Worm (Caenorhabditis elegans) whole organism, L2 larva: ENCODE results near the gene ttr-9.

ENCODE experiments used
- C34F6.9 ChIP-seq: fragments of 150-350 bp; optimal IDR thresholded peaks from 2 replicates; lab custom pipeline; 2014; ENCODE audit warnings: missing biosample characterization, missing genetic modification characterization
- F13H6.1 ChIP-seq: sonication (generic microtip); optimal IDR thresholded peaks from 2 replicates; lab custom pipeline; 2016; ENCODE audit warnings: missing genetic modification characterization, missing compliant biosample characterization
- R02D3.7 ChIP-seq: fragments of 150-350 bp; optimal IDR thresholded peaks from 2 replicates; lab custom pipeline; 2014; ENCODE audit warnings: missing biosample characterization, missing genetic modification characterization
- Y55F3AM.14 ChIP-seq: fragments of 200-800 bp; sonication (Bioruptor generic); optimal IDR thresholded peaks from 2 replicates; lab custom pipeline; 2018; ENCODE audit warnings: mild to moderate bottlenecking, missing genetic modification characterization, missing compliant biosample characterization
- ZK546.5 ChIP-seq: sonication (generic microtip); optimal IDR thresholded peaks from 2 replicates; lab custom pipeline; 2017; ENCODE audit warnings: missing biosample characterization, missing genetic modification characterization
- alr-1 ChIP-seq: fragments of 150-350 bp; optimal IDR thresholded peaks from 2 replicates; lab custom pipeline; 2014; ENCODE audit warnings: missing biosample characterization, missing genetic modification characterization
- aly-2 ChIP-seq: fragments of 150-350 bp; optimal IDR thresholded peaks from 2 replicates; lab custom pipeline; 2014; ENCODE audit warnings: missing biosample characterization, missing genetic modification characterization
- ama-1 ChIP-seq: fragments of 150-350 bp; optimal IDR thresholded peaks from 2 replicates; lab custom pipeline; 2018; ENCODE audit warnings: inconsistent platforms
- blmp-1 ChIP-seq: sonication (generic microtip); optimal IDR thresholded peaks from 2 replicates; lab custom pipeline; 2017; ENCODE audit warnings: missing genetic modification characterization, mild to moderate bottlenecking, missing compliant biosample characterization, antibody characterized with exemption, moderate library complexity; ENCODE audit not compliant: insufficient read depth
- ceh-16 ChIP-seq: fragments of 150-350 bp; optimal IDR thresholded peaks from 2 replicates; lab custom pipeline; 2014; ENCODE audit warnings: missing biosample characterization, missing genetic modification characterization
- ceh-82 ChIP-seq: fragments of 150-350 bp; optimal IDR thresholded peaks from 2 replicates; lab custom pipeline; 2014; ENCODE audit warnings: missing biosample characterization, missing genetic modification characterization
- crh-2 ChIP-seq: sonication (generic microtip); optimal IDR thresholded peaks from 2 replicates; lab custom pipeline; 2017; ENCODE audit warnings: missing biosample characterization, missing genetic modification characterization
- egl-27 ChIP-seq: sonication (generic microtip); optimal IDR thresholded peaks from 3 replicates; lab custom pipeline; 2017; ENCODE audit warnings: missing biosample characterization, missing genetic modification reagents, missing genetic modification characterization
- elt-1 ChIP-seq: fragments of 150-350 bp; optimal IDR thresholded peaks from 2 replicates; lab custom pipeline; 2014; ENCODE audit warnings: missing biosample characterization, missing genetic modification characterization
- elt-3 ChIP-seq: sonication (generic microtip); optimal IDR thresholded peaks from 2 replicates; lab custom pipeline; 2017; ENCODE audit warnings: missing biosample characterization, missing genetic modification characterization
- fos-1 ChIP-seq: fragments of 150-350 bp; optimal IDR thresholded peaks from 2 replicates; lab custom pipeline; 2014; ENCODE audit warnings: missing biosample characterization, missing genetic modification characterization
- gmeb-1 ChIP-seq: fragments of 150-350 bp; optimal IDR thresholded peaks from 2 replicates; lab custom pipeline; 2014; ENCODE audit warnings: missing biosample characterization, missing genetic modification characterization
- lin-11 ChIP-seq: fragments of 150-350 bp; sonication (generic microtip); optimal IDR thresholded peaks from 2 replicates; lab custom pipeline; 2014; ENCODE audit warnings: missing biosample characterization, missing genetic modification characterization, inconsistent platforms, mixed read lengths
- lin-13 ChIP-seq: fragments of 150-350 bp; optimal IDR thresholded peaks from 2 replicates; lab custom pipeline; 2014; ENCODE audit warnings: missing biosample characterization, missing genetic modification reagents, missing genetic modification characterization
- lin-39 ChIP-seq: fragments of 150-350 bp; optimal IDR thresholded peaks from 2 replicates; lab custom pipeline; 2014; ENCODE audit warnings: missing biosample characterization, missing genetic modification reagents, missing genetic modification characterization
- lsy-2 ChIP-seq, 2 experiments: fragments of 150-350 bp in 1 of 2; sonication (generic microtip) in 1 of 2; optimal IDR thresholded peaks; 2 replicates each; lab custom pipeline; 2014 to 2017; ENCODE audit warnings: missing biosample characterization in 2 of 2, missing genetic modification characterization in 2 of 2
- mab-5 ChIP-seq: fragments of 150-350 bp; optimal IDR thresholded peaks from 2 replicates; lab custom pipeline; 2014; ENCODE audit warnings: missing biosample characterization, missing genetic modification characterization
- mbf-1 ChIP-seq: sonication (generic microtip); optimal IDR thresholded peaks from 2 replicates; lab custom pipeline; 2017; ENCODE audit warnings: missing biosample characterization, missing genetic modification characterization
- mdl-1 ChIP-seq, 2 experiments: fragments of 150-350 bp in 1 of 2; sonication (generic microtip) in 1 of 2; optimal IDR thresholded peaks; 2 replicates each; lab custom pipeline; 2017; ENCODE audit warnings: missing biosample characterization in 2 of 2, missing genetic modification characterization in 2 of 2
- nhr-10 ChIP-seq: sonication (generic microtip); optimal IDR thresholded peaks from 2 replicates; lab custom pipeline; 2017; ENCODE audit warnings: missing biosample characterization, missing genetic modification characterization
- nhr-11 ChIP-seq: fragments of 150-350 bp; optimal IDR thresholded peaks from 2 replicates; lab custom pipeline; 2014; ENCODE audit warnings: missing biosample characterization, missing genetic modification characterization
- nhr-12 ChIP-seq: fragments of 150-350 bp; optimal IDR thresholded peaks from 2 replicates; lab custom pipeline; 2014; ENCODE audit warnings: missing biosample characterization, missing genetic modification characterization
- nhr-129 ChIP-seq: fragments of 150-350 bp; optimal IDR thresholded peaks from 2 replicates; lab custom pipeline; 2014; ENCODE audit warnings: missing biosample characterization, missing genetic modification characterization
- nhr-21 ChIP-seq: fragments of 150-350 bp; optimal IDR thresholded peaks from 2 replicates; lab custom pipeline; 2014; ENCODE audit warnings: missing biosample characterization, missing genetic modification characterization
- nhr-23 ChIP-seq: fragments of 150-350 bp; optimal IDR thresholded peaks from 2 replicates; lab custom pipeline; 2014; ENCODE audit warnings: missing biosample characterization, missing genetic modification reagents, missing genetic modification characterization
- nhr-25 ChIP-seq: fragments of 150-350 bp; sonication (generic microtip); optimal IDR thresholded peaks from 3 replicates; lab custom pipeline; 2014; ENCODE audit warnings: missing biosample characterization, missing genetic modification characterization
- nhr-6 ChIP-seq: fragments of 150-350 bp; optimal IDR thresholded peaks from 2 replicates; lab custom pipeline; 2014; ENCODE audit warnings: missing biosample characterization, missing genetic modification characterization
- nhr-77 ChIP-seq: fragments of 150-350 bp; optimal IDR thresholded peaks from 2 replicates; lab custom pipeline; 2014; ENCODE audit warnings: missing biosample characterization, missing genetic modification characterization
- peb-1 ChIP-seq: fragments of 150-350 bp; optimal IDR thresholded peaks from 2 replicates; lab custom pipeline; 2014; ENCODE audit warnings: missing biosample characterization, missing genetic modification characterization
- sem-4 ChIP-seq: fragments of 150-350 bp; optimal IDR thresholded peaks from 2 replicates; lab custom pipeline; 2014; ENCODE audit warnings: missing biosample characterization, missing genetic modification reagents, missing genetic modification characterization
- skn-1 ChIP-seq: sonication (generic microtip); optimal IDR thresholded peaks from 2 replicates; lab custom pipeline; 2017; ENCODE audit warnings: missing biosample characterization, missing genetic modification characterization
- sma-3 ChIP-seq: sonication (generic microtip); optimal IDR thresholded peaks from 2 replicates; lab custom pipeline; 2016; ENCODE audit warnings: missing genetic modification reagents, missing genetic modification characterization, missing compliant biosample characterization
- sma-9 ChIP-seq, 2 experiments: fragments of 150-350 bp in 1 of 2; sonication (generic microtip) in 1 of 2; optimal IDR thresholded peaks; 2 replicates each; lab custom pipeline; 2014 to 2016; ENCODE audit warnings: missing genetic modification characterization in 2 of 2, mild to moderate bottlenecking in 1 of 2, missing biosample characterization in 1 of 2, missing compliant biosample characterization in 1 of 2, missing genetic modification reagents in 1 of 2, moderate library complexity in 1 of 2
- snpc-4 ChIP-seq: fragments of 150-350 bp; optimal IDR thresholded peaks from 2 replicates; lab custom pipeline; 2014; ENCODE audit warnings: missing biosample characterization, missing genetic modification characterization
- unc-55 ChIP-seq: fragments of 150-350 bp; sonication (generic microtip); optimal IDR thresholded peaks from 3 replicates; lab custom pipeline; 2014; ENCODE audit warnings: missing biosample characterization, missing genetic modification reagents, missing genetic modification characterization
- unc-62 ChIP-seq: fragments of 150-350 bp; optimal IDR thresholded peaks from 2 replicates; lab custom pipeline; 2014; ENCODE audit warnings: missing biosample characterization, missing genetic modification reagents, missing genetic modification characterization
- zag-1 ChIP-seq: fragments of 150-350 bp; optimal IDR thresholded peaks from 2 replicates; lab custom pipeline; 2014; ENCODE audit warnings: missing biosample characterization, missing genetic modification characterization
- ztf-11 ChIP-seq: sonication (generic microtip); optimal IDR thresholded peaks from 2 replicates; lab custom pipeline; 2017; ENCODE audit warnings: missing biosample characterization, missing genetic modification characterization
- ztf-4 ChIP-seq: fragments of 150-350 bp; optimal IDR thresholded peaks from 2 replicates; lab custom pipeline; 2014; ENCODE audit warnings: missing biosample characterization, missing genetic modification characterization

Gene ttr-9

DNA sequence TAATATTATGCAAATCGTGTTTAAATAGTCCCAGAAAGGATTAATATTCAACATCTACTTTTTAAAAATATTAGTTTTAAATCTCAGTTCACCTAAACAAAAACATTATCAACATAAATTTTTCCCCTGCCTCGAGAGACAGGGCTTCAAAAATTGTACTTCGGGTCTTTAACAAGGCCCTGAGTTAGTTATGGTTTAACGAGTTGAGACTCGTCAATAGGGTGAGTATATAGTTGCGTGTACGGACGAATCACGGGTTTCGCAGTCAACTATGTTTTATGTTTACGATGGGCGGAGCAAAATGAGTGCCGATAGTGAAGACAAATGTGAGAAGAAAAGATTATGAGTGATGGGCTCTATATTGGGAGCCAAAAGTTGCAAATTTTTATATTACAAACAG lies 5.5 kb upstream of the ttr-9 start:
- TF ChIP-seq unc-62 (GFP tag; lab: Kevin White, UChicago) = no peak
- TF ChIP-seq sma-9 (GFP tag; optimal IDR thresholded peaks at IDR 0.05; lab: Kevin White, UChicago) = peak; percentile 18
- no peak for TF ChIP-seq sma-9 (tag; optimal IDR thresholded peaks at IDR 0.05; lab: Kevin White, UChicago)

DNA sequence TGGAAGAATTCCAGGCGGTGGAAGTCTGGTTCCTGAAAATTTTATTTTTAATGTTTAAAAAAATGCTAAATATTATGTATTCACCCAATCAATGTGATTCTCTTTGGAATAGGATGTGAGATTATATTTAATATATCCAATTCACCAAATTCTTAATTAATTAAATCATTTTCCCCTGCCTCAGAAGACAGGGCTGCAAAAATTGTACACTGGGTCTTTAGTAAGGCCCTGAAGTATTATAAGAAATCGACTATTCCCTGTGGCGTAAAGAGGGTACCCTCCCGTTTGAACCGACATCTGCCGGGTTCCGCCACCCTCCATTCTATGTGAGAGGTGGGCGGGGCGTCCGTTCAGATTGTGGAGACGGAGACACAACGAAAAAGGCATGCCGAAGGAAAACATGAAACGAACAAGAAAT lies 5.1 kb upstream of the ttr-9 start:
- TF ChIP-seq nhr-77 (tag; lab: Kevin White, UChicago) (peak; percentile 1), mab-5 (tag; lab: Kevin White, UChicago) (peak; percentile 10), gmeb-1 (tag; lab: Kevin White, UChicago) (peak; percentile 64), ztf-4 (tag; lab: Kevin White, UChicago) (peak; percentile 66), peb-1 (peak; percentile 34), ama-1 (peak; percentile 91), blmp-1 (peak; percentile 33), crh-2 (tag; lab: Kevin White, UChicago) (peak; percentile 85), lsy-2 (tag; optimal IDR thresholded peaks at IDR 0.05; lab: Kevin White, UChicago) (peak; percentile 62 to 85), nhr-25 (tag; lab: Kevin White, UChicago) (peak; percentile 81), lin-11 (tag; lab: Kevin White, UChicago) (peak; percentile 70), mbf-1 (tag; lab: Kevin White, UChicago) (no peak), sma-9 (GFP tag; optimal IDR thresholded peaks at IDR 0.05; lab: Kevin White, UChicago) (peak; percentile 87), sma-9 (tag; optimal IDR thresholded peaks at IDR 0.05; lab: Kevin White, UChicago) (no peak), unc-62 (GFP tag; lab: Kevin White, UChicago) (no peak), nhr-10 (tag; lab: Kevin White, UChicago) (no peak), ceh-16 (tag; lab: Kevin White, UChicago) (peak; percentile 88), ztf-11 (tag; lab: Kevin White, UChicago) (peak; percentile 18), lin-39 (no peak), R02D3.7 (tag; lab: Kevin White, UChicago) (peak; percentile 38), elt-1 (no peak), nhr-21 (tag; lab: Kevin White, UChicago) (peak; percentile 86), elt-3 (tag; lab: Kevin White, UChicago) (no peak), F13H6.1 (tag; lab: Kevin White, UChicago) (peak; percentile 74), snpc-4 (tag; lab: Kevin White, UChicago) (peak; percentile 99), skn-1 (no peak), C34F6.9 (tag; lab: Kevin White, UChicago) (peak; percentile 59), nhr-23 (no peak), unc-55 (GFP tag; lab: Kevin White, UChicago) (peak; percentile 79), nhr-11 (no peak), sem-4 (peak; percentile 62), Y55F3AM.14 (GFP tag; lab: Kevin White, UChicago) (peak; percentile 35), ZK546.5 (tag; lab: Kevin White, UChicago) (peak; percentile 18), nhr-12 (tag; lab: Kevin White, UChicago) (no peak), egl-27 (tag; lab: Kevin White, UChicago) (peak; percentile 67), nhr-6 (tag; lab: Kevin White, UChicago) (peak; percentile 44), nhr-129 (tag; lab: Kevin White, UChicago) (peak; percentile 71), alr-1 (no peak), mdl-1 (tag; optimal IDR thresholded peaks at IDR 0.05; lab: Kevin White, UChicago) (peak; percentile 60 to 68), ceh-82 (tag; lab: Kevin White, UChicago) (no peak), sma-3 (GFP tag; lab: Kevin White, UChicago) (peak; percentile 78), zag-1 (peak; percentile 47), fos-1 (tag; lab: Kevin White, UChicago) (peak; percentile 25), lin-13 (GFP tag; lab: Kevin White, UChicago) (peak; percentile 81), aly-2 (tag; lab: Kevin White, UChicago) (no peak)
